Fruit fly (Drosophila melanogaster): Measurements from ENCODE around the gene NimC3.

DNA sequence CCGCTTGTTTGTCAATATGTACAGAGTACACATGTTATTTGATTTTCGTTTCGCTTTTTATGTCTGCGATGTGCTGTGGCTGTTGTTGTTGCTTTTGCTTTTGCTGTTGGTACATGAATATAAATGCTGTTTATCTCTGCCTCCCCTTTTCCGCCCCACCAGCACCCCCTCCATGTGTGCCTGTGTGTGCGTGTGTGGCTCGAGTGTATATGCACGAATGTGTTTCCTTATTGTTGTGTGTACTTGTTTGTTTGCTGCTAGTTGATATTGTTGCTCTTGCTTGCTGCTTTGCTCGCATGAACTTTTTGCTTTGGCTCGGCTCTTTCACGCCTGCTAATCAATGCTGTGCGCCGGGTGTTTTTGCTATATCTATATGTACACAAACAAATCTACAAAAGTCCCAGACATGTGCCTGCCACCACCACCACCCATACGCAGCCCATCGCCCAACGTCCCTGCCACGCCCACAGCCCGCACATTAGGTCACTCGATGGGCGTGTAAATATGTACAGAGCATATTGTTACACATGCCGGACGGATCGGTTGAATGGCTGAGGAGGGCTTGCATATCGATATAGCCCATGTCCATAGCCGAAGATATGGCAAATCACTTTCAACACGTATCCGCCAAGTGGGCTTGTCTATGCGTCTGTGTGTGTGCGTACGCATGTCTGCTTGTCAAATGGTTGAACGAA is 4.2 kb upstream of the NimC3 start:
- TF ChIP-seq CG16779 (tag; optimal IDR thresholded peaks at IDR 0.05) = peak; percentile 81
- TF ChIP-seq CG10631 (GFP tag; optimal IDR thresholded peaks at IDR 0.05) = peak; percentile 86
- peak; percentile 67 for TF ChIP-seq CG3919 (GFP tag; optimal IDR thresholded peaks at IDR 0.05)
- TF ChIP-seq CG1621 (tag; optimal IDR thresholded peaks at IDR 0.05) = peak; percentile 75
- peak; percentile 88 for TF ChIP-seq Lpt (GFP tag; optimal IDR thresholded peaks at IDR 0.05)
- peak; percentile 72 for TF ChIP-seq pdm3 (GFP tag; optimal IDR thresholded peaks at IDR 0.05)
- TF ChIP-seq Hr39 (GFP tag; optimal IDR thresholded peaks at IDR 0.05) = peak; percentile 44
- peak; percentile 75 for TF ChIP-seq OdsH (GFP tag; optimal IDR thresholded peaks at IDR 0.05)

All from whole organism, prepupa.